Fruit fly (Drosophila melanogaster) whole organism, embryonic: ENCODE results near the gene CG8837.

Experiments used
- Adf1 ChIP-seq: fragments of 200-800 bp; sonication (Bioruptor generic); IDR thresholded peaks from 2 replicates; pipeline ENCODE4 v1.3.6; 2022; ENCODE audit warnings: missing biosample characterization, missing genetic modification characterization
- B-H2 ChIP-seq: fragments of 200-800 bp; sonication (Bioruptor generic); optimal IDR thresholded peaks from 2 replicates; lab custom pipeline; 2018; ENCODE audit warnings: missing biosample characterization, mild to moderate bottlenecking, missing genetic modification characterization
- BEAF-32 ChIP-seq: fragments of 200-800 bp; sonication (Bioruptor generic); optimal IDR thresholded peaks from 3 replicates; lab custom pipeline; 2017; ENCODE audit warnings: missing biosample characterization, missing genetic modification characterization, mild to moderate bottlenecking, moderate library complexity, missing genetic modification reagents
- BtbVII ChIP-seq: fragments of 200-800 bp; sonication (Bioruptor generic); optimal IDR thresholded peaks from 3 replicates; lab custom pipeline; 2017; ENCODE audit warnings: missing biosample characterization, mild to moderate bottlenecking, missing genetic modification characterization
- CG10462 ChIP-seq: fragments of 200-800 bp; sonication (Bioruptor generic); optimal IDR thresholded peaks from 2 replicates; lab custom pipeline; 2016; ENCODE audit warnings: missing biosample characterization, missing genetic modification characterization
- CG14860 ChIP-seq: fragments of 200-800 bp; sonication (Bioruptor generic); IDR thresholded peaks from 3 replicates; pipeline ENCODE4 v1.3.6; 2022; ENCODE audit warnings: missing biosample characterization, missing genetic modification characterization; ENCODE audit not compliant: partially characterized antibody
- CG15011 ChIP-seq: fragments of 200-800 bp; sonication (Bioruptor generic); optimal IDR thresholded peaks from 3 replicates; lab custom pipeline; 2018; ENCODE audit warnings: missing biosample characterization, mild to moderate bottlenecking, missing genetic modification characterization
- CG18599 ChIP-seq: fragments of 200-800 bp; sonication (Bioruptor generic); optimal IDR thresholded peaks from 3 replicates; lab custom pipeline; 2017; ENCODE audit warnings: missing biosample characterization, missing genetic modification characterization, mild to moderate bottlenecking, moderate library complexity, missing genetic modification reagents
- CG32772 ChIP-seq: fragments of 200-800 bp; sonication (Bioruptor generic); IDR thresholded peaks from 2 replicates; pipeline ENCODE4 v1.3.6; 2022; ENCODE audit warnings: missing biosample characterization, missing genetic modification characterization
- CG34376 ChIP-seq: fragments of 200-800 bp; sonication (Bioruptor generic); optimal IDR thresholded peaks from 2 replicates; lab custom pipeline; 2018; ENCODE audit warnings: missing biosample characterization, mild to moderate bottlenecking, missing genetic modification characterization
- CG4328 ChIP-seq: fragments of 200-800 bp; sonication (Bioruptor generic); optimal IDR thresholded peaks from 3 replicates; lab custom pipeline; 2017; ENCODE audit warnings: missing biosample characterization, missing genetic modification reagents, missing genetic modification characterization
- CG6175 ChIP-seq: fragments of 200-800 bp; sonication (Bioruptor generic); IDR thresholded peaks from 3 replicates; pipeline ENCODE4 v1.3.6; 2022; ENCODE audit warnings: missing biosample characterization, missing genetic modification characterization
- CG6254 ChIP-seq: fragments of 200-800 bp; sonication (Bioruptor generic); optimal IDR thresholded peaks from 3 replicates; lab custom pipeline; 2017; ENCODE audit warnings: mild to moderate bottlenecking, missing biosample characterization, missing genetic modification reagents, missing genetic modification characterization
- CG6654 ChIP-seq: fragments of 200-800 bp; sonication (Bioruptor generic); optimal IDR thresholded peaks from 2 replicates; lab custom pipeline; 2017; ENCODE audit warnings: missing biosample characterization, mild to moderate bottlenecking, missing genetic modification characterization
- CG6813 ChIP-seq: fragments of 200-800 bp; sonication (Bioruptor generic); optimal IDR thresholded peaks from 2 replicates; lab custom pipeline; 2017; ENCODE audit warnings: missing biosample characterization, missing genetic modification characterization, mild to moderate bottlenecking, moderate library complexity, missing genetic modification reagents
- D19B ChIP-seq: fragments of 200-800 bp; sonication (Bioruptor generic); optimal IDR thresholded peaks from 2 replicates; lab custom pipeline; 2017; ENCODE audit warnings: missing biosample characterization, mild to moderate bottlenecking, missing genetic modification characterization
- Dip2 ChIP-seq: fragments of 200-800 bp; sonication (Bioruptor generic); IDR thresholded peaks from 2 replicates; pipeline ENCODE4 v1.3.6; 2022; ENCODE audit warnings: missing biosample characterization, missing genetic modification characterization
- Dll ChIP-seq: fragments of 200-800 bp; sonication (Bioruptor generic); IDR thresholded peaks from 4 replicates; pipeline ENCODE4 v1.3.6; 2022; ENCODE audit warnings: missing biosample characterization, missing genetic modification characterization; ENCODE audit not compliant: partially characterized antibody
- E2f1 ChIP-seq: fragments of 200-800 bp; sonication (Bioruptor generic); IDR thresholded peaks from 2 replicates; pipeline ENCODE4 v1.3.6; 2022; ENCODE audit warnings: missing biosample characterization, missing genetic modification characterization
- Ets65A ChIP-seq: fragments of 200-800 bp; sonication (Bioruptor generic); peaks from one replicate; lab custom pipeline; 2016; ENCODE audit warnings: missing biosample characterization, missing genetic modification characterization
- Fer1 ChIP-seq: fragments of 200-800 bp; sonication (Bioruptor generic); optimal IDR thresholded peaks from 2 replicates; lab custom pipeline; 2017; ENCODE audit warnings: missing biosample characterization, mild to moderate bottlenecking, missing genetic modification characterization
- GATAe ChIP-seq: fragments of 200-800 bp; sonication (Bioruptor generic); conservative IDR thresholded peaks from 2 replicates; pipeline ENCODE4 v1.3.6; 2022; ENCODE audit warnings: missing biosample characterization, missing genetic modification characterization
- HHEX ChIP-seq: fragments of 200-800 bp; sonication (Bioruptor generic); optimal IDR thresholded peaks from 3 replicates; lab custom pipeline; 2017; ENCODE audit warnings: missing biosample characterization, mild to moderate bottlenecking, missing genetic modification characterization, missing genetic modification reagents
- HmgZ ChIP-seq: fragments of 200-800 bp; sonication (Bioruptor generic); optimal IDR thresholded peaks from 2 replicates; lab custom pipeline; 2018; ENCODE audit warnings: missing biosample characterization, mild to moderate bottlenecking, missing genetic modification characterization
- Hmr ChIP-seq: fragments of 200-800 bp; sonication (Bioruptor generic); optimal IDR thresholded peaks from 3 replicates; lab custom pipeline; 2017; ENCODE audit warnings: mild to moderate bottlenecking, missing biosample characterization, missing genetic modification reagents, missing genetic modification characterization
- Oaz ChIP-seq: fragments of 200-800 bp; sonication (Bioruptor generic); IDR thresholded peaks from 2 replicates; pipeline ENCODE4 v1.3.6; 2022; ENCODE audit warnings: missing biosample characterization, missing genetic modification characterization
- Xrp1 ChIP-seq: fragments of 200-800 bp; sonication (Bioruptor generic); IDR thresholded peaks from 2 replicates; pipeline ENCODE4 v1.3.6; 2022; ENCODE audit warnings: missing biosample characterization, missing genetic modification characterization
- az2 ChIP-seq: fragments of 200-800 bp; sonication (Bioruptor generic); optimal IDR thresholded peaks from 3 replicates; lab custom pipeline; 2016; ENCODE audit warnings: missing biosample characterization, missing genetic modification characterization
- cg ChIP-seq: fragments of 200-800 bp; sonication (Bioruptor generic); optimal IDR thresholded peaks from 3 replicates; lab custom pipeline; 2019; ENCODE audit warnings: missing biosample characterization, mild to moderate bottlenecking, missing genetic modification characterization, moderate library complexity
- chinmo ChIP-seq: fragments of 200-800 bp; sonication (Bioruptor generic); IDR thresholded peaks from 4 replicates; pipeline ENCODE4 v1.3.6; 2022; ENCODE audit warnings: missing biosample characterization, missing genetic modification characterization; ENCODE audit not compliant: partially characterized antibody
- exex ChIP-seq: fragments of 200-800 bp; sonication (Bioruptor generic); optimal IDR thresholded peaks from 4 replicates; lab custom pipeline; 2018; ENCODE audit warnings: missing biosample characterization, mild to moderate bottlenecking, missing genetic modification characterization, moderate library complexity
- fd96Cb ChIP-seq: fragments of 200-800 bp; sonication (Bioruptor generic); optimal IDR thresholded peaks from 2 replicates; lab custom pipeline; 2018; ENCODE audit warnings: missing biosample characterization, mild to moderate bottlenecking, missing genetic modification characterization, moderate library complexity
- hkb ChIP-seq, 2 experiments: fragments of 200-800 bp in 1 of 2; fragments of >200 bp in 1 of 2; sonication (Bioruptor generic) in 1 of 2; IDR thresholded peaks in 1 of 2; optimal IDR thresholded peaks in 1 of 2; 2 replicates each; pipeline versions ENCODE4 v1.3.6 to Lab custom; 2017 to 2022; ENCODE audit warnings: missing biosample characterization in 1 of 2, missing genetic modification characterization in 1 of 2
- klu ChIP-seq: fragments of 200-800 bp; sonication (Bioruptor generic); IDR thresholded peaks from 2 replicates; pipeline ENCODE4 v1.3.6; 2022; ENCODE audit warnings: missing biosample characterization, missing genetic modification characterization
- lab ChIP-seq: fragments of 200-800 bp; sonication (Bioruptor generic); optimal IDR thresholded peaks from 3 replicates; lab custom pipeline; 2017; ENCODE audit warnings: missing biosample characterization, missing genetic modification characterization, mild to moderate bottlenecking, moderate library complexity, missing genetic modification reagents
- lola ChIP-seq, 3 experiments: fragments of >200 bp in 2 of 3; fragments of 200-800 bp in 1 of 3; sonication (Bioruptor generic) in 1 of 3; optimal IDR thresholded peaks; 2 replicates each; lab custom pipeline; 2017 to 2019; ENCODE audit warnings: missing biosample characterization in 3 of 3, missing genetic modification characterization in 3 of 3, mild to moderate bottlenecking in 1 of 3, moderate library complexity in 1 of 3
- nerfin-1 ChIP-seq: fragments of 200-800 bp; sonication (Bioruptor generic); optimal IDR thresholded peaks from 3 replicates; lab custom pipeline; 2019; ENCODE audit warnings: missing biosample characterization, mild to moderate bottlenecking, missing genetic modification characterization, moderate library complexity
- onecut ChIP-seq: fragments of 200-800 bp; sonication (Bioruptor generic); IDR thresholded peaks from 2 replicates; pipeline ENCODE4 v1.3.6; 2022; ENCODE audit warnings: missing biosample characterization, missing genetic modification characterization
- p53 ChIP-seq: fragments of 200-800 bp; sonication (Bioruptor generic); optimal IDR thresholded peaks from 2 replicates; lab custom pipeline; 2016; ENCODE audit warnings: missing biosample characterization, missing genetic modification characterization
- pb ChIP-seq: fragments of 200-800 bp; sonication (Bioruptor generic); optimal IDR thresholded peaks from 3 replicates; lab custom pipeline; 2016; ENCODE audit warnings: missing biosample characterization, missing genetic modification characterization
- pros ChIP-seq: fragments of 200-800 bp; sonication (Bioruptor generic); optimal IDR thresholded peaks from 3 replicates; lab custom pipeline; 2019; ENCODE audit warnings: missing biosample characterization, mild to moderate bottlenecking, missing genetic modification characterization, moderate library complexity
- rib ChIP-seq: fragments of 200-800 bp; sonication (Bioruptor generic); IDR thresholded peaks from 2 replicates; pipeline ENCODE4 v1.3.6; 2022; ENCODE audit warnings: missing biosample characterization, missing genetic modification characterization
- sd ChIP-seq: fragments of 200-800 bp; sonication (Bioruptor generic); optimal IDR thresholded peaks from 3 replicates; lab custom pipeline; 2018; ENCODE audit warnings: missing biosample characterization, mild to moderate bottlenecking, missing genetic modification characterization, moderate library complexity
- sim ChIP-seq: fragments of 200-800 bp; sonication (Bioruptor generic); IDR thresholded peaks from 2 replicates; pipeline ENCODE4 v1.3.6; 2022; ENCODE audit warnings: missing biosample characterization, missing genetic modification characterization
- sob ChIP-seq: fragments of 200-800 bp; sonication (Bioruptor generic); IDR thresholded peaks from 2 replicates; pipeline ENCODE4 v1.3.6; 2022; ENCODE audit warnings: missing biosample characterization, missing genetic modification characterization
- sug ChIP-seq: fragments of 200-800 bp; optimal IDR thresholded peaks from 2 replicates; lab custom pipeline; 2019; ENCODE audit warnings: missing biosample characterization, mild to moderate bottlenecking, missing genetic modification characterization, moderate library complexity
- tup ChIP-seq: fragments of 200-800 bp; sonication (Bioruptor generic); optimal IDR thresholded peaks from 2 replicates; lab custom pipeline; 2016; ENCODE audit warnings: missing biosample characterization, mild to moderate bottlenecking, missing genetic modification characterization, moderate library complexity
- usp ChIP-seq: fragments of >200 bp; optimal IDR thresholded peaks from 2 replicates; lab custom pipeline; 2017; ENCODE audit warnings: missing biosample characterization, missing genetic modification characterization
- yki ChIP-seq: fragments of >200 bp; optimal IDR thresholded peaks from 3 replicates; lab custom pipeline; 2018

Gene CG8837

dm6 chr2L:3369083-3369653, 49.1 kb downstream of the CG8837 start (continued):
- TF ChIP-seq hkb (optimal IDR thresholded peaks at IDR 0.05; lab: Kevin White, UChicago) (no peak), hkb (GFP tag; IDR thresholded peaks at IDR 0.05; lab: Robert Waterston, UW) (0 out of 2 replicates have a peak, but pooled peaks have one; percentile 20), CG4328 (GFP tag; lab: Kevin White, UChicago) (no peak), pros (GFP tag; lab: Kevin White, UChicago) (no peak), HHEX (GFP tag; lab: Kevin White, UChicago) (peak; percentile 3), fd96Cb (tag; lab: Kevin White, UChicago) (no peak), CG10462 (no peak), p53 (no peak), CG6654 (GFP tag; lab: Kevin White, UChicago) (no peak), Adf1 (GFP tag; lab: Robert Waterston, UW) (0 out of 2 replicates have a peak, but pooled peaks have one; percentile 25), lola (GFP tag; optimal IDR thresholded peaks at IDR 0.05; lab: Kevin White, UChicago) (no peak), rib (0 out of 2 replicates have a peak, but pooled peaks have one; percentile 33), Dip2 (GFP tag; lab: Robert Waterston, UW) (no peak), chinmo (GFP tag; lab: Robert Waterston, UW) (0 out of 4 replicates have a peak, but pooled peaks have one; percentile 62), nerfin-1 (tag; lab: Kevin White, UChicago) (no peak), CG32772 (no peak), BEAF-32 (GFP tag; lab: Kevin White, UChicago) (no peak), CG34376 (GFP tag; lab: Kevin White, UChicago) (peak; percentile 81), HmgZ (peak; percentile 40), Dll (no peak), cg (GFP tag; lab: Kevin White, UChicago) (peak; percentile 45), Fer1 (GFP tag; lab: Kevin White, UChicago) (peak; percentile 4), sob (GFP tag; lab: Robert Waterston, UW) (no peak), CG6175 (GFP tag; lab: Robert Waterston, UW) (no peak), usp (no peak), sd (tag; lab: Kevin White, UChicago) (peak; percentile 69), tup (GFP tag; lab: Kevin White, UChicago) (no peak), sim (no peak), D19B (no peak), onecut (GFP tag; lab: Robert Waterston, UW) (no peak), GATAe (GFP tag; lab: Robert Waterston, UW) (peak; percentile 92), pb (GFP tag; lab: Kevin White, UChicago) (no peak), klu (GFP tag; lab: Robert Waterston, UW) (no peak), lab (peak; percentile 34), B-H2 (GFP tag; lab: Kevin White, UChicago) (peak; percentile 25), Hmr (GFP tag; lab: Kevin White, UChicago) (peak; percentile 26), BtbVII (GFP tag; lab: Kevin White, UChicago) (peak; percentile 49), CG14860 (no peak), Xrp1 (GFP tag; lab: Robert Waterston, UW) (no peak), CG6254 (GFP tag; lab: Kevin White, UChicago) (no peak), az2 (GFP tag; lab: Kevin White, UChicago) (no peak), CG6813 (GFP tag; lab: Kevin White, UChicago) (peak; percentile 10), exex (tag; lab: Kevin White, UChicago) (peak; percentile 97), CG15011 (GFP tag; lab: Kevin White, UChicago) (no peak), CG18599 (GFP tag; lab: Kevin White, UChicago) (peak; percentile 60), Ets65A (GFP tag; lab: Kevin White, UChicago) (peak; percentile 41), Oaz (no peak), sug (tag; lab: Kevin White, UChicago) (peak; percentile 85), E2f1 (GFP tag; lab: Robert Waterston, UW) (no peak), yki (lab: Kevin White, UChicago) (no peak)
